Worm (Caenorhabditis elegans) whole organism, late embryonic: ENCODE data around the gene lips-6.

Experiments
- C38D4.7 ChIP-seq: fragments of 200-800 bp; sonication (Bioruptor generic); optimal IDR thresholded peaks from 2 replicates; lab custom pipeline; 2018; ENCODE audit warnings: mild to moderate bottlenecking, missing genetic modification characterization, moderate library complexity, missing compliant biosample characterization
- K02D7.2 ChIP-seq: sonication (generic microtip); optimal IDR thresholded peaks from 2 replicates; lab custom pipeline; 2017; ENCODE audit warnings: mild to moderate bottlenecking, missing genetic modification characterization, missing compliant biosample characterization
- ama-1 ChIP-seq: fragments of 150-350 bp; optimal IDR thresholded peaks from 2 replicates; lab custom pipeline; 2014
- ceh-19 ChIP-seq: fragments of 200-800 bp; sonication (Bioruptor generic); optimal IDR thresholded peaks from 2 replicates; lab custom pipeline; 2018; ENCODE audit warnings: mild to moderate bottlenecking, missing genetic modification characterization, missing compliant biosample characterization
- ceh-22 ChIP-seq: sonication (generic microtip); optimal IDR thresholded peaks from 2 replicates; lab custom pipeline; 2017; ENCODE audit warnings: missing biosample characterization, missing genetic modification characterization
- ceh-31 ChIP-seq: sonication (generic microtip); optimal IDR thresholded peaks from 2 replicates; lab custom pipeline; 2016; ENCODE audit warnings: missing genetic modification characterization, missing compliant biosample characterization
- dmd-4 ChIP-seq: sonication (generic microtip); optimal IDR thresholded peaks from 2 replicates; lab custom pipeline; 2016; ENCODE audit warnings: borderline replicate concordance, missing genetic modification characterization, missing compliant biosample characterization
- elt-4 ChIP-seq: sonication (generic microtip); optimal IDR thresholded peaks from 2 replicates; lab custom pipeline; 2016; ENCODE audit warnings: missing genetic modification characterization, missing compliant biosample characterization
- fkh-10 ChIP-seq: fragments of 150-350 bp; optimal IDR thresholded peaks from 2 replicates; lab custom pipeline; 2014; ENCODE audit warnings: missing biosample characterization, missing genetic modification reagents, missing genetic modification characterization
- fkh-6 ChIP-seq: sonication (generic microtip); optimal IDR thresholded peaks from 2 replicates; lab custom pipeline; 2016; ENCODE audit warnings: missing genetic modification characterization, missing compliant biosample characterization
- gmeb-2 ChIP-seq: sonication (generic microtip); optimal IDR thresholded peaks from 2 replicates; lab custom pipeline; 2016; ENCODE audit warnings: missing genetic modification characterization, inconsistent platforms, missing compliant biosample characterization
- rnt-1 ChIP-seq: sonication (generic microtip); optimal IDR thresholded peaks from 2 replicates; lab custom pipeline; 2016; ENCODE audit warnings: missing genetic modification characterization, missing compliant biosample characterization
- unc-42 ChIP-seq: sonication (generic microtip); optimal IDR thresholded peaks from 2 replicates; lab custom pipeline; 2016; ENCODE audit warnings: missing genotype, missing genetic modification characterization, missing compliant biosample characterization
- unc-86 ChIP-seq: sonication (generic microtip); optimal IDR thresholded peaks from 2 replicates; lab custom pipeline; 2016; ENCODE audit warnings: missing genetic modification characterization, missing compliant biosample characterization

- TF ChIP-seq ama-1 (lab: Kevin White, UChicago): no peak
- TF ChIP-seq ceh-31 (tag; lab: Kevin White, UChicago): no peak
- no peak for TF ChIP-seq ceh-22 (tag; lab: Kevin White, UChicago)
- no peak for TF ChIP-seq elt-4 (tag; lab: Kevin White, UChicago)
- TF ChIP-seq ceh-19 (GFP tag; lab: Kevin White, UChicago): no peak
- no peak for TF ChIP-seq dmd-4 (tag; lab: Kevin White, UChicago)
- TF ChIP-seq fkh-10: no peak
- no peak for TF ChIP-seq fkh-6 (tag; lab: Kevin White, UChicago)
- TF ChIP-seq C38D4.7 (GFP tag; lab: Kevin White, UChicago): no peak
- no peak for TF ChIP-seq K02D7.2 (tag; lab: Kevin White, UChicago)
- TF ChIP-seq unc-86 (tag; lab: Kevin White, UChicago): no peak
- no peak for TF ChIP-seq rnt-1
- TF ChIP-seq unc-42: no peak
- TF ChIP-seq gmeb-2 (tag; lab: Kevin White, UChicago): no peak
Observed at ce11 chrIV:11965327-11965726, 50.2 kb downstream of the lips-6 start, which contains the start of gene srj-1.
